Fruit fly (Drosophila melanogaster): ENCODE results near the gene Atg18a.

Atg18a gene

DNA sequence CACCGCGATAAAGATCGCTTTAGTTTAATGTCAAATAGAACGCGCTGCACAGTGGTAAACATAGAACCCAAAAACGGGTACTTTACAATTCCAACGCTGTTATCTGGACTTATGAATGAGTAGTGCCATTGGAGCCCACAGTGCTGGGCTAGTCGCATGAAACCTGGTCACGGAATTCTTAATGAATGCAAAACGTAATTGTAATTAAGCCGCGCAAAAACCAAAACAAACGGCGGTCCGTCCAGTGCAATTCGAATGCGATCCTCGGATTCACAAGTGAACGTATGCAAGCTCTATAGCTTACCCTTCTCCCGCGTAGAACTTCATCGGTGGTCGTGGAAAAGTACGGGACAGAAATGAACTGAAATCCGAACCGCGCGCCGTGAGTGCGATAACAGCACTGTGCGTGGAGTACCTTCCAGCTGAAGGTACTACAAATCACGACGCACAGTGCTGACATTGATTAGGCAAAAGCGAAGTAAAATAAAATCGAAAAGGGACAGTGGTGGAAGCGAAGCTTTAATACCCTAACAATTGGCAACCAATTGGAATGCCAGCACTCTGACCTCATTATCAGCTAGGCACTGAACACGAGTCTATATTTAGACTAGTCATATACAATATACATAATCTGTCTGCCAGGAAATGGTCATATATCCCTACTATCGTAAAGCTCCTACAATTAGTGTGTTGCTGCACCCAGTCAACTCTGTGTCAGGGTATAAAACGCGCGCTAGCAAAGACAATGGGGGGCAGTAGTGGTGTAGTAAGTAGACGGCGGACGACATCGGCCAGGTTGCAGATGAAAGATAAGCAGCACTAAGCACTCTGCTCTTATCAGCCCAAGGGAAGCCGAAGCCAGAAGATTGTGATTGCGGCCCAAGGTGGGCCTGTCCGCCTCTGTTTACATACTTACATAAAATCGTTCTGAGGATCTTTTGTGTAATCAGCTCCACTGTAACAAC, 1.1 kb upstream of the Atg18a start (continued):
- peak; percentile 55 for TF ChIP-seq CG12391 (tag; optimal IDR thresholded peaks at IDR 0.05)
- 0 out of 2 replicates have a peak, but pooled peaks have one; percentile 30 for TF ChIP-seq Oaz (GFP tag; IDR thresholded peaks at IDR 0.05)
- peak; percentile 51 for TF ChIP-seq fu2 (GFP tag; optimal IDR thresholded peaks at IDR 0.05)
- TF ChIP-seq CG2875 (GFP tag; optimal IDR thresholded peaks at IDR 0.05) = no peak
- TF ChIP-seq CG10462 (GFP tag; optimal IDR thresholded peaks at IDR 0.05) = no peak
- TF ChIP-seq CG9932 (GFP tag; IDR thresholded peaks at IDR 0.05) = peak; percentile 62
- TF ChIP-seq Dp (GFP tag; optimal IDR thresholded peaks at IDR 0.05) = no peak
- TF ChIP-seq unpg (GFP tag; optimal IDR thresholded peaks at IDR 0.05) = peak; percentile 38
- TF ChIP-seq Gug (GFP tag; IDR thresholded peaks at IDR 0.05) = peak; percentile 60; the same call in 2 of the 4 replicates
- TF ChIP-seq ttk (GFP tag; IDR thresholded peaks at IDR 0.05) = no peak
- peak; percentile 41 for TF ChIP-seq Hmr (GFP tag; optimal IDR thresholded peaks at IDR 0.05)
- TF ChIP-seq az2 (GFP tag; optimal IDR thresholded peaks at IDR 0.05) = peak; percentile 38
- TF ChIP-seq Fer2 (tag; optimal IDR thresholded peaks at IDR 0.05) = peak; percentile 18
- TF ChIP-seq CG8478 (optimal IDR thresholded peaks at IDR 0.05) = no peak
- TF ChIP-seq Blimp-1 (GFP tag; optimal IDR thresholded peaks at IDR 0.05) = peak; percentile 26
- TF ChIP-seq Dip2 (GFP tag; IDR thresholded peaks at IDR 0.05) = no peak
- no peak for TF ChIP-seq ken (GFP tag; IDR thresholded peaks at IDR 0.05)
- TF ChIP-seq ap (GFP tag; IDR thresholded peaks at IDR 0.05) = no peak
- TF ChIP-seq nmo (GFP tag; optimal IDR thresholded peaks at IDR 0.05) = peak; percentile 37
- TF ChIP-seq Hr51 (GFP tag; optimal IDR thresholded peaks at IDR 0.05) = peak; percentile 37 to 62
- peak; percentile 43 for TF ChIP-seq CG4424 (GFP tag; optimal IDR thresholded peaks at IDR 0.05)
- TF ChIP-seq sna (GFP tag; IDR thresholded peaks at IDR 0.05; ENCODE audit: partially characterized antibody) = no peak
- TF ChIP-seq CG17186 (GFP tag; optimal IDR thresholded peaks at IDR 0.05) = no peak
- no peak for TF ChIP-seq Adf1 (GFP tag; IDR thresholded peaks at IDR 0.05)
- TF ChIP-seq sens-2 (GFP tag; IDR thresholded peaks at IDR 0.05) = peak; percentile 86
- TF ChIP-seq chm (GFP tag; IDR thresholded peaks at IDR 0.05) = no peak
- TF ChIP-seq CG7963 (GFP tag; IDR thresholded peaks at IDR 0.05; ENCODE audit: partially characterized antibody) = no peak
- TF ChIP-seq bigmax (GFP tag; optimal IDR thresholded peaks at IDR 0.05) = no peak
- no peak for TF ChIP-seq CG14710 (tag; optimal IDR thresholded peaks at IDR 0.05)
- TF ChIP-seq CG9797 (GFP tag; optimal IDR thresholded peaks at IDR 0.05) = no peak
- TF ChIP-seq run (tag; optimal IDR thresholded peaks at IDR 0.05) = no peak
- TF ChIP-seq ase (GFP tag; IDR thresholded peaks at IDR 0.05) = 0 out of 3 replicates have a peak, but pooled peaks have one; percentile 37
- peak; percentile 48 for TF ChIP-seq CG32772 (GFP tag; IDR thresholded peaks at IDR 0.05)
- TF ChIP-seq CG7786 (GFP tag; optimal IDR thresholded peaks at IDR 0.05) = peak; percentile 67
- no peak for TF ChIP-seq repo (GFP tag; optimal IDR thresholded peaks at IDR 0.05)
- TF ChIP-seq sc (optimal IDR thresholded peaks at IDR 0.05) = no peak
- peak; percentile 6 for TF ChIP-seq sc (GFP tag; optimal IDR thresholded peaks at IDR 0.05)
- TF ChIP-seq BEAF-32 (GFP tag; optimal IDR thresholded peaks at IDR 0.05) = no peak
- no peak for TF ChIP-seq aop (GFP tag; IDR thresholded peaks at IDR 0.05)
- no peak for TF ChIP-seq Sin3A (optimal IDR thresholded peaks at IDR 0.05)
- peak; percentile 43 for TF ChIP-seq sd (tag; optimal IDR thresholded peaks at IDR 0.05)
- no peak for TF ChIP-seq ac (GFP tag; optimal IDR thresholded peaks at IDR 0.05)
- TF ChIP-seq yki (optimal IDR thresholded peaks at IDR 0.05) = no peak
- no peak for TF ChIP-seq CG4404 (GFP tag; IDR thresholded peaks at IDR 0.05)
- peak; percentile 55; the same call in 1 of the 2 replicates for TF ChIP-seq Ada2b (GFP tag; IDR thresholded peaks at IDR 0.05)
- TF ChIP-seq BtbVII (GFP tag; optimal IDR thresholded peaks at IDR 0.05) = peak; percentile 23
- TF ChIP-seq CG32532 (GFP tag; IDR thresholded peaks at IDR 0.05) = peak; percentile 64; the same call in 1 of the 2 replicates
- no peak for TF ChIP-seq CG1233 (GFP tag; optimal IDR thresholded peaks at IDR 0.05)
- no peak for TF ChIP-seq ab (GFP tag; optimal IDR thresholded peaks at IDR 0.05)
- TF ChIP-seq CG6272 (GFP tag; IDR thresholded peaks at IDR 0.05) = peak; percentile 46; the same call in 1 of the 2 replicates

Measured in whole organism, embryonic.